Worm (Caenorhabditis elegans) whole organism, L3 larva: Measurements from ENCODE around the gene Y57G11C.43.

Experiments
- R02D3.7 ChIP-seq: fragments of 150-350 bp; optimal IDR thresholded peaks from 2 replicates; lab custom pipeline; 2014; ENCODE audit warnings: missing biosample characterization, missing genetic modification characterization
- ama-1 ChIP-seq: fragments of 150-350 bp; optimal IDR thresholded peaks from 2 replicates; lab custom pipeline; 2018
- ceh-28 ChIP-seq: fragments of 150-350 bp; optimal IDR thresholded peaks from 2 replicates; lab custom pipeline; 2014; ENCODE audit warnings: missing biosample characterization, missing genetic modification reagents, missing genetic modification characterization
- ceh-9 ChIP-seq: sonication (generic microtip); optimal IDR thresholded peaks from 2 replicates; lab custom pipeline; 2018; ENCODE audit warnings: missing biosample characterization, missing genetic modification characterization
- daf-12 ChIP-seq: fragments of 150-350 bp; optimal IDR thresholded peaks from 2 replicates; lab custom pipeline; 2014; ENCODE audit warnings: missing biosample characterization, missing genetic modification reagents, missing genetic modification characterization
- egl-27 ChIP-seq: sonication (generic microtip); optimal IDR thresholded peaks from 4 replicates; lab custom pipeline; 2017; ENCODE audit warnings: missing biosample characterization, missing genetic modification reagents, missing genetic modification characterization
- elt-1 ChIP-seq: fragments of 150-350 bp; optimal IDR thresholded peaks from 2 replicates; lab custom pipeline; 2014; ENCODE audit warnings: missing biosample characterization, missing genetic modification characterization
- elt-2 ChIP-seq: sonication (generic microtip); optimal IDR thresholded peaks from 2 replicates; lab custom pipeline; 2016; ENCODE audit warnings: missing genetic modification reagents, mild to moderate bottlenecking, missing genetic modification characterization, missing compliant biosample characterization
- eor-1 ChIP-seq, 2 experiments: fragments of 150-350 bp; optimal IDR thresholded peaks; 2 replicates each; lab custom pipeline; 2014 to 2018; ENCODE audit warnings: missing biosample characterization in 2 of 2, missing genetic modification characterization in 2 of 2
- fos-1 ChIP-seq: fragments of 150-350 bp; optimal IDR thresholded peaks from 2 replicates; lab custom pipeline; 2014; ENCODE audit warnings: missing biosample characterization, missing genetic modification characterization
- hmg-11 ChIP-seq: sonication (generic microtip); optimal IDR thresholded peaks from 2 replicates; lab custom pipeline; 2016; ENCODE audit warnings: missing genetic modification characterization, missing compliant biosample characterization
- jun-1 ChIP-seq: fragments of 150-350 bp; optimal IDR thresholded peaks from 2 replicates; lab custom pipeline; 2014; ENCODE audit warnings: missing biosample characterization, missing genetic modification reagents, missing genetic modification characterization
- lin-15B ChIP-seq: fragments of 150-350 bp; optimal IDR thresholded peaks from 2 replicates; lab custom pipeline; 2014; ENCODE audit warnings: missing biosample characterization, missing genetic modification characterization
- lin-39 ChIP-seq: fragments of 150-350 bp; optimal IDR thresholded peaks from 2 replicates; lab custom pipeline; 2018; ENCODE audit warnings: missing biosample characterization, missing genetic modification reagents, missing genetic modification characterization
- lsy-12 ChIP-seq: sonication (generic microtip); optimal IDR thresholded peaks from 2 replicates; lab custom pipeline; 2016; ENCODE audit warnings: mild to moderate bottlenecking, missing genetic modification characterization, missing compliant biosample characterization
- mdl-1 ChIP-seq: fragments of 150-350 bp; optimal IDR thresholded peaks from 2 replicates; lab custom pipeline; 2014; ENCODE audit warnings: missing biosample characterization, missing genetic modification characterization
- nfya-1 ChIP-seq: sonication (generic microtip); optimal IDR thresholded peaks from 2 replicates; lab custom pipeline; 2017; ENCODE audit warnings: missing genetic modification characterization, mild to moderate bottlenecking, missing compliant biosample characterization, antibody characterized with exemption, moderate library complexity; ENCODE audit not compliant: insufficient read depth
- nhr-12 ChIP-seq: fragments of 150-350 bp; optimal IDR thresholded peaks from 2 replicates; lab custom pipeline; 2014; ENCODE audit warnings: missing biosample characterization, missing genetic modification characterization
- nhr-23 ChIP-seq: fragments of 150-350 bp; optimal IDR thresholded peaks from 2 replicates; lab custom pipeline; 2014; ENCODE audit warnings: missing biosample characterization, missing genetic modification reagents, missing genetic modification characterization
- nhr-25 ChIP-seq: sonication (generic microtip); optimal IDR thresholded peaks from 2 replicates; lab custom pipeline; 2017; ENCODE audit warnings: missing biosample characterization, missing genetic modification characterization
- nhr-28 ChIP-seq: fragments of 150-350 bp; optimal IDR thresholded peaks from 2 replicates; lab custom pipeline; 2014; ENCODE audit warnings: missing biosample characterization, missing genetic modification characterization
- nhr-43 ChIP-seq: sonication (generic microtip); optimal IDR thresholded peaks from 2 replicates; lab custom pipeline; 2016; ENCODE audit warnings: mild to moderate bottlenecking, missing genetic modification characterization, missing compliant biosample characterization; ENCODE audit not compliant: poor library complexity, severe bottlenecking
- pha-4 ChIP-seq: fragments of 150-350 bp; optimal IDR thresholded peaks from 2 replicates; lab custom pipeline; 2014; ENCODE audit warnings: missing biosample characterization, missing genetic modification reagents, missing genetic modification characterization
- pqm-1 ChIP-seq: fragments of 150-350 bp; optimal IDR thresholded peaks from 2 replicates; lab custom pipeline; 2017; ENCODE audit warnings: missing biosample characterization, missing genetic modification characterization, inconsistent platforms
- sea-2 ChIP-seq: fragments of 150-350 bp; sonication (generic microtip); optimal IDR thresholded peaks from 4 replicates; lab custom pipeline; 2014; ENCODE audit warnings: missing biosample characterization, missing genetic modification reagents, missing genetic modification characterization
- skn-1 ChIP-seq: fragments of 150-350 bp; optimal IDR thresholded peaks from 2 replicates; lab custom pipeline; 2014; ENCODE audit warnings: missing biosample characterization, missing genetic modification characterization
- snpc-4 ChIP-seq: fragments of 150-350 bp; optimal IDR thresholded peaks from 2 replicates; lab custom pipeline; 2014; ENCODE audit warnings: missing biosample characterization, missing genetic modification characterization
- tbx-2 ChIP-seq: sonication (generic microtip); optimal IDR thresholded peaks from 2 replicates; lab custom pipeline; 2016; ENCODE audit warnings: mild to moderate bottlenecking, missing genetic modification characterization, missing compliant biosample characterization
- unc-39 ChIP-seq: sonication (generic microtip); optimal IDR thresholded peaks from 4 replicates; lab custom pipeline; 2017; ENCODE audit warnings: missing biosample characterization, missing genetic modification characterization
- unc-62 ChIP-seq: fragments of 150-350 bp; sonication (generic microtip); optimal IDR thresholded peaks from 4 replicates; lab custom pipeline; 2014; ENCODE audit warnings: missing biosample characterization, missing genetic modification reagents, missing genetic modification characterization
- zag-1 ChIP-seq: fragments of 150-350 bp; optimal IDR thresholded peaks from 2 replicates; lab custom pipeline; 2014; ENCODE audit warnings: missing biosample characterization, missing genetic modification characterization
- ztf-11 ChIP-seq: fragments of 150-350 bp; optimal IDR thresholded peaks from 2 replicates; lab custom pipeline; 2014; ENCODE audit warnings: missing biosample characterization, missing genetic modification characterization
- ztf-4 ChIP-seq: fragments of 150-350 bp; optimal IDR thresholded peaks from 2 replicates; lab custom pipeline; 2014; ENCODE audit warnings: missing biosample characterization, missing genetic modification characterization

Y57G11C.43 gene

ce11 chrIV:14786374-14787136 is 17.3 kb downstream of the Y57G11C.43 start, which contains the start of gene melo-1:
melo-1 (plus strand) TSS chrIV:14787031.
- TF ChIP-seq lin-15B (tag; lab: Kevin White, UChicago) (peak; percentile 42), nhr-23 (peak; percentile 34), pha-4 (tag; lab: Kevin White, UChicago) (peak; percentile 76), lin-39 (tag; lab: Kevin White, UChicago) (no peak), eor-1 (tag; optimal IDR thresholded peaks at IDR 0.05; lab: Kevin White, UChicago) (no peak), nhr-43 (no peak), ceh-28 (tag; lab: Kevin White, UChicago) (peak; percentile 28), zag-1 (tag; lab: Kevin White, UChicago) (no peak), nfya-1 (tag; lab: Kevin White, UChicago) (peak; percentile 81), hmg-11 (tag; lab: Kevin White, UChicago) (peak; percentile 73), snpc-4 (tag; lab: Kevin White, UChicago) (peak; percentile 42), mdl-1 (tag; lab: Kevin White, UChicago) (no peak), egl-27 (tag; lab: Kevin White, UChicago) (no peak), lsy-12 (no peak), pqm-1 (tag; lab: Kevin White, UChicago) (peak; percentile 2), nhr-12 (no peak), R02D3.7 (no peak), unc-62 (no peak), tbx-2 (no peak), elt-2 (peak; percentile 48), nhr-28 (tag; lab: Kevin White, UChicago) (no peak), nhr-25 (tag; lab: Kevin White, UChicago) (peak; percentile 22)

ce11 chrIV:14790579-14790978 is 21.3 kb downstream of the Y57G11C.43 start:
- peak; percentile 6 for TF ChIP-seq ztf-4 (tag; lab: Kevin White, UChicago)
- TF ChIP-seq ama-1 (lab: Kevin White, UChicago), result peak; percentile 61
- peak; percentile 10 for TF ChIP-seq lsy-12
- TF ChIP-seq pqm-1 (tag; lab: Kevin White, UChicago), result no peak
- TF ChIP-seq nhr-43, result peak; percentile 19
- peak; percentile 28 for TF ChIP-seq ceh-28 (tag; lab: Kevin White, UChicago)
- peak; percentile 16 for TF ChIP-seq pha-4 (tag; lab: Kevin White, UChicago)
- TF ChIP-seq elt-2, result peak; percentile 23
- TF ChIP-seq unc-39 (tag; lab: Kevin White, UChicago), result no peak
- no peak for TF ChIP-seq R02D3.7
- TF ChIP-seq tbx-2, result no peak
- peak; percentile 8 for TF ChIP-seq nhr-25 (tag; lab: Kevin White, UChicago)
- no peak for TF ChIP-seq ceh-9
- TF ChIP-seq nfya-1 (tag; lab: Kevin White, UChicago), result no peak

DNA sequence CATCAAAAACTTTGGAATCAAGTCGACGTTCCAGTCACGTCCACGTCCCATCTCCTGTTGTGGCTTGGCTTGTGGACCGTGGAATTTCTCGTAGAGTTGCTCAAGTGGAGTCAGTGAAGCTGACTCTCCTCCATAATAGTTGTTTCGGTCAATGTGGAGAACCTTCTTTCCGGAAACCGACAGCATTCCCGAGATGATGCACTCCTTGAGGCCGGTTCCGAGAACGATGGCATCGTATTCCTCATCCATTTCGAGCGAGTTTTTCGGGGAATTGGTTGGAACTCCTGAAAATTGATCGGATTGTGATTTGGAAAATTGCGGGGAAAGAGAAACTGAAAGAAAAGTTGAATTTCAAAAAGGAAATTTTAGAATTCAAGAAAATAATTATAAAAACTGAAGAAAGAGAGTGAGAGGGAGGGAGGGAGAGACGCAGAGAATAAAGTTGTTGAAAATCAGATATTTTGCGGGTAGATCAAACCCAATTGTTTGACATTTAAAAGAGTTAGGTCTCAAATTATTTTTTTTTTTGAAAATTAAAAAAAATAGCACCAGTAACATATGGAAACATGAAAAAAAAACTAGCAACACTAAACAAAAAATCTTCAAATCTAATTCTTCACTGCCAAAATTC is 23.5 kb downstream of the Y57G11C.43 start, which contains the start of gene gdi-1:
TSS of gene gdi-1 (minus strand) at position 286 of the 631 bp plus-strand sequence.
- TF ChIP-seq nhr-25 (tag; lab: Kevin White, UChicago), result no peak
- TF ChIP-seq elt-1 (tag; lab: Kevin White, UChicago), result no peak
- peak; percentile 79 for TF ChIP-seq ama-1 (lab: Kevin White, UChicago)
- peak; percentile 4 for TF ChIP-seq nhr-23

DNA sequence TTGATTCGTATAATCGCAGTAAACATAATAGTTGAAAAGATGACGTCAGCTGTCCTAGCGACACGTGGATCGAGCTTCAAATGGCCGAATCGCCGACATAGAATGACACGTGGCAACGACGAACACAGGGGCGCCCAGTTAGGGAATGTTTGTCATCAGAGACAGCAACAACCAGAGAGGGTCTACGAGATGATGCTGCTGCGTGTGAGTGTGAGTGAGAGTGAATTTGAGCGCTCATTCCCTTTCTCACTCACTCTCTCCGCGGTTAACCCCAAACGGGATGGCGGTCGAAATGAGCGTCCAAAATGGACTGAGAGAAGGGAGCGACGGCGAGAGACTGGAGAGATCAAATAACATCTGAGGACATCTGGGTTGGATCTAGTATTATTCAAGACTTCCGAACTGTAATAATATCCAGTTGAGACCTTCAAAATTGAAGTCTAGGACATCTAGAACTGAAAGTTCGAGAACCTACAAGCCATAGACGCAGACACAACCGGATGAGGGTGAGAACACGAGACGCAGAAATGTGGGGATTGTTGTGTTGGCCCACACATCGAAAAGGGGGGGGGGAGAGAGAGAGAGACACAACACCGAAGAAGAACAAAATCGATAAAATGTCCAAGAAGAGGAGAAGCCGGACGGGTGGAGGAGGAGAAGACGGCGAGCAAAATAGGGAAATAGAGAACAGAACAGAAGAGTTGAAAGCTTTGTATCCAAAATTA is 24.8 kb downstream of the Y57G11C.43 start:
- TF ChIP-seq jun-1 (peak; percentile 21), sea-2 (GFP tag; lab: Kevin White, UChicago) (peak; percentile 97), nhr-25 (tag; lab: Kevin White, UChicago) (peak; percentile 75), nhr-43 (peak; percentile 12), lin-15B (tag; lab: Kevin White, UChicago) (peak; percentile 17), eor-1 (tag; optimal IDR thresholded peaks at IDR 0.05; lab: Kevin White, UChicago) (no peak), R02D3.7 (peak; percentile 24), ztf-4 (tag; lab: Kevin White, UChicago) (peak; percentile 28), ama-1 (lab: Kevin White, UChicago) (peak; percentile 55), ztf-11 (tag; lab: Kevin White, UChicago) (no peak), unc-39 (tag; lab: Kevin White, UChicago) (no peak), elt-1 (tag; lab: Kevin White, UChicago) (peak; percentile 5), nhr-23 (peak; percentile 43), elt-2 (peak; percentile 45), snpc-4 (tag; lab: Kevin White, UChicago) (no peak), nfya-1 (tag; lab: Kevin White, UChicago) (peak; percentile 71), pqm-1 (tag; lab: Kevin White, UChicago) (peak; percentile 17), skn-1 (tag; lab: Kevin White, UChicago) (no peak), lsy-12 (peak; percentile 59), mdl-1 (tag; lab: Kevin White, UChicago) (peak; percentile 23), lin-39 (tag; lab: Kevin White, UChicago) (peak; percentile 15), egl-27 (tag; lab: Kevin White, UChicago) (no peak), nhr-12 (no peak), fos-1 (tag; lab: Kevin White, UChicago) (no peak), hmg-11 (tag; lab: Kevin White, UChicago) (peak; percentile 48), daf-12 (tag; lab: Kevin White, UChicago) (no peak), ceh-28 (tag; lab: Kevin White, UChicago) (peak; percentile 70), pha-4 (tag; lab: Kevin White, UChicago) (peak; percentile 60)
- TF ChIP-seq, all 47 proteins: peak for 19
